Worm (Caenorhabditis elegans): ENCODE data around the gene F58A6.2.
"Not testable (repeated sequence)": the region's sequence is repeated elsewhere in the genome, so short reads cannot be mapped to it uniquely, and the experiment has no call there.

Gene F58A6.2

DNA sequence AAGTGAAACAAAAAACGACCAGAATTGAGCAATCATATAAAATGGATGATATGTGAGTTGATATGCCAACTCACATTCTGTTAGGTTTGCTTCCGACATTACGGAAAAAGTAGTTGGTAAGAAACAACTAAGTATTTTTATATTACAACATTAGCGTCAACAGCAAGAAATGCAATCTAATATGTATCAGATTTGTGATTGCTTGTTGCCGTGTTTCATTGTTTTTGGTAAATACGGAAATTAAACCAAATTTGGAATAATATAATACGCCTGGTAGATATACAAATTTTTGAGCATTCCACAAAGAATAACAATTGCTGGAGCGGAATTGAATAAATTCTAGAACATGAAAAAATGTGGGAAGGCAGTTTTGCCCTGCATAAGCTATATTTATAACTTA, 18.0 kb downstream of the F58A6.2 start, which contains the start of gene srb-12:
Gene srb-12, minus strand, starts transcription at position 101 of the 400 bp plus-strand sequence.
- no peak for TF ChIP-seq elt-2 (tag; optimal IDR thresholded peaks at IDR 0.05)

ce11 chrII:5156983-5157382, 20.5 kb downstream of the F58A6.2 start, which contains the start of gene msp-45:
Gene msp-45, minus strand, starts transcription at chrII:5157083.
- TF ChIP-seq jun-1 (tag; optimal IDR thresholded peaks at IDR 0.05) (no peak), egl-27 (tag; optimal IDR thresholded peaks at IDR 0.05) (no peak), nhr-43 (tag; optimal IDR thresholded peaks at IDR 0.05; ENCODE audit: poor library complexity, severe bottlenecking) (no peak), elt-2 (tag; optimal IDR thresholded peaks at IDR 0.05) (no peak), ceh-82 (tag; optimal IDR thresholded peaks at IDR 0.05) (no peak), fkh-10 (GFP tag; optimal IDR thresholded peaks at IDR 0.05) (no peak), ceh-9 (tag; optimal IDR thresholded peaks at IDR 0.05) (no peak), pha-4 (tag; optimal IDR thresholded peaks at IDR 0.05) (no peak)

DNA sequence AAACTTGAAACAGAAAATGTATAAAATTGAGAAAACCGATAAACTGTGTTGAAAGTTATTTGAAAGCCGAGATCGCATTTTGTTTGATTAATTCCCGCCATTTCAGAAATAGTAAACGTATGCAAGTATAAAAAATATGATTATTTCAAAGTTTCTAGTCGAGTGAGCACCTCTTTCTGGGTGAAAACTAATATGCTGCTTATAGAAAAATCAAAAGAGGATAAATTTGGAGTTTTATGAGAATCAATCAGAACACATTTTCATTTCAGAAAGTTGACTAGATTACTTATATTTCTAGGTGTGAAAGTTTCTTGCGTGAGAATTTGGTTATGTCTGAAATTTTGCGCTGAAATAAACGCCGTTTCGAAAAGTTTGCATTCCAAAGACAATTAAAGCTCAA, 21.0 kb downstream of the F58A6.2 start, which contains the start of gene srb-13:
Gene srb-13, minus strand, starts transcription at position 101 of the 400 bp plus-strand sequence.
- TF ChIP-seq nhr-43 (tag; optimal IDR thresholded peaks at IDR 0.05; ENCODE audit: poor library complexity, severe bottlenecking) = no peak
- no peak for TF ChIP-seq egl-27 (tag; optimal IDR thresholded peaks at IDR 0.05)
- TF ChIP-seq ceh-82 (tag; optimal IDR thresholded peaks at IDR 0.05) = no peak
- no peak for TF ChIP-seq pha-4 (tag; optimal IDR thresholded peaks at IDR 0.05)
- no peak for TF ChIP-seq elt-3 (tag; optimal IDR thresholded peaks at IDR 0.05)
- TF ChIP-seq skn-1 (tag; optimal IDR thresholded peaks at IDR 0.05) = no peak
- no peak for TF ChIP-seq tbx-2 (tag; optimal IDR thresholded peaks at IDR 0.05)
- no peak for TF ChIP-seq aly-2 (tag; optimal IDR thresholded peaks at IDR 0.05)
- TF ChIP-seq fkh-2 (tag; optimal IDR thresholded peaks at IDR 0.05) = no peak
- no peak for TF ChIP-seq ztf-4 (tag; optimal IDR thresholded peaks at IDR 0.05)
- TF ChIP-seq nhr-11 (tag; optimal IDR thresholded peaks at IDR 0.05) = no peak
- TF ChIP-seq nhr-77 (tag; optimal IDR thresholded peaks at IDR 0.05) = no peak
- no peak for TF ChIP-seq lin-39 (tag; optimal IDR thresholded peaks at IDR 0.05)
- no peak for TF ChIP-seq sea-2 (GFP tag; optimal IDR thresholded peaks at IDR 0.05)
- no peak for TF ChIP-seq nhr-25 (tag; optimal IDR thresholded peaks at IDR 0.05)
- TF ChIP-seq ama-1 (optimal IDR thresholded peaks at IDR 0.05) = no peak

ce11 chrII:5158774-5159173, 22.3 kb downstream of the F58A6.2 start, which contains the start of gene F58A6.9:
Gene F58A6.9, minus strand, starts transcription at chrII:5158874.
- TF ChIP-seq nhr-43 (tag; optimal IDR thresholded peaks at IDR 0.05; ENCODE audit: poor library complexity, severe bottlenecking); fkh-2 (tag; optimal IDR thresholded peaks at IDR 0.05); nhr-28 (tag; optimal IDR thresholded peaks at IDR 0.05): not testable (repeated sequence)

DNA sequence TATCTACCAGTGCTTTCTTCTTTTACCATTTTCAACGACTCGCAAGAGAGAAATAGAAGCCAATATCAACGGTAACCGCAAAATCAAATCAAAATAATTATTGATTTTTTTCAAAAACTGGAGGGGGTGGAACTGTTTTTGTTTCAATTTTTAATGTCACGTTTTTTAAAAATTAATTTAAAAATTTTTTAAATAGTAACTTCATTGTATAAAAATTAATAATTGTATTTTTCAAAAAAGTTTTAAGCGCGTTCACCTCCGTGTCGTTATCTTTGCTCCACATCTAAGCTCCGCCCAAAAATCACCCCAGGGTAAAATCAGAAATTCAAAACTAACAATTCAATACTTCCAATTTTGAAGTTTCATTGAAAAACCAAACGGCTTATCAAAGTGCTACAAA, 24.6 kb downstream of the F58A6.2 start, which contains the start of gene C27D6.11:
Gene C27D6.11, minus strand, starts transcription at position 101 of the 400 bp plus-strand sequence.
- TF ChIP-seq ceh-9 (tag; optimal IDR thresholded peaks at IDR 0.05) = no peak
- TF ChIP-seq nhr-67 (tag; optimal IDR thresholded peaks at IDR 0.05) = no peak
- no peak for TF ChIP-seq nhr-23 (tag; optimal IDR thresholded peaks at IDR 0.05)
- no peak for TF ChIP-seq lsy-12 (tag; optimal IDR thresholded peaks at IDR 0.05)
- TF ChIP-seq ceh-16 (tag; optimal IDR thresholded peaks at IDR 0.05) = no peak
- TF ChIP-seq nhr-76 (tag; optimal IDR thresholded peaks at IDR 0.05) = no peak
- TF ChIP-seq ztf-11 (tag; optimal IDR thresholded peaks at IDR 0.05) = no peak
- TF ChIP-seq lin-39 (tag; optimal IDR thresholded peaks at IDR 0.05) = no peak
- TF ChIP-seq tbx-2 (tag; optimal IDR thresholded peaks at IDR 0.05) = no peak
- TF ChIP-seq unc-62 (GFP tag; optimal IDR thresholded peaks at IDR 0.05) = no peak
- no peak for TF ChIP-seq pha-4 (tag; optimal IDR thresholded peaks at IDR 0.05)
- no peak for TF ChIP-seq mdl-1 (tag; optimal IDR thresholded peaks at IDR 0.05)
- no peak for TF ChIP-seq hmg-11 (tag; optimal IDR thresholded peaks at IDR 0.05)
- no peak for TF ChIP-seq egl-27 (tag; optimal IDR thresholded peaks at IDR 0.05)
- TF ChIP-seq fkh-2 (tag; optimal IDR thresholded peaks at IDR 0.05) = no peak
- TF ChIP-seq fos-1 (tag; optimal IDR thresholded peaks at IDR 0.05) = no peak
- TF ChIP-seq nhr-77 (tag; optimal IDR thresholded peaks at IDR 0.05) = no peak

- TF ChIP-seq jun-1 (tag; optimal IDR thresholded peaks at IDR 0.05) (no peak), egl-27 (tag; optimal IDR thresholded peaks at IDR 0.05) (no peak), eor-1 (tag; optimal IDR thresholded peaks at IDR 0.05) (no peak), nhr-77 (tag; optimal IDR thresholded peaks at IDR 0.05) (no peak), lin-15B (tag; optimal IDR thresholded peaks at IDR 0.05) (no peak), ceh-16 (tag; optimal IDR thresholded peaks at IDR 0.05) (no peak), ztf-4 (tag; optimal IDR thresholded peaks at IDR 0.05) (no peak), ceh-28 (tag; optimal IDR thresholded peaks at IDR 0.05) (no peak), ztf-11 (tag; optimal IDR thresholded peaks at IDR 0.05) (no peak), snpc-4 (tag; optimal IDR thresholded peaks at IDR 0.05) (no peak), nhr-25 (tag; optimal IDR thresholded peaks at IDR 0.05) (no peak)
Observed at ce11 chrII:5163283-5163682, 26.8 kb downstream of the F58A6.2 start, which contains the start of gene srb-5. Gene srb-5, minus strand, starts transcription at chrII:5163383.

Data from whole organism, L3 larva.